Worm (Caenorhabditis elegans) whole organism, L3 larva: ENCODE data around the gene W08E12.5.
"Not testable (repeated sequence)": the region's sequence is repeated elsewhere in the genome, so short reads cannot be mapped to it uniquely, and the experiment has no call there.

Experiments used
- R02D3.7 ChIP-seq: fragments of 150-350 bp; optimal IDR thresholded peaks from 2 replicates; lab custom pipeline; 2014; ENCODE audit warnings: missing biosample characterization, missing genetic modification characterization
- ZK546.5 ChIP-seq: sonication (generic microtip); optimal IDR thresholded peaks from 2 replicates; lab custom pipeline; 2017; ENCODE audit warnings: missing biosample characterization, missing genetic modification characterization
- aly-2 ChIP-seq: fragments of 150-350 bp; optimal IDR thresholded peaks from 2 replicates; lab custom pipeline; 2014; ENCODE audit warnings: missing biosample characterization, missing genetic modification characterization
- ama-1 ChIP-seq: fragments of 150-350 bp; optimal IDR thresholded peaks from 2 replicates; lab custom pipeline; 2018
- ceh-28 ChIP-seq: fragments of 150-350 bp; optimal IDR thresholded peaks from 2 replicates; lab custom pipeline; 2014; ENCODE audit warnings: missing biosample characterization, missing genetic modification reagents, missing genetic modification characterization
- egl-27 ChIP-seq: sonication (generic microtip); optimal IDR thresholded peaks from 4 replicates; lab custom pipeline; 2017; ENCODE audit warnings: missing biosample characterization, missing genetic modification reagents, missing genetic modification characterization
- elt-1 ChIP-seq: fragments of 150-350 bp; optimal IDR thresholded peaks from 2 replicates; lab custom pipeline; 2014; ENCODE audit warnings: missing biosample characterization, missing genetic modification characterization
- elt-2 ChIP-seq: sonication (generic microtip); optimal IDR thresholded peaks from 2 replicates; lab custom pipeline; 2016; ENCODE audit warnings: missing genetic modification reagents, mild to moderate bottlenecking, missing genetic modification characterization, missing compliant biosample characterization
- elt-3 ChIP-seq, 3 experiments: fragments of 150-350 bp in 1 of 3; sonication (generic microtip) in 2 of 3; optimal IDR thresholded peaks; 2 replicates in 2 of 3; 4 replicates in 1 of 3; lab custom pipeline; 2014 to 2017; ENCODE audit warnings: missing biosample characterization in 3 of 3, missing genetic modification characterization in 3 of 3
- eor-1 ChIP-seq, 2 experiments: fragments of 150-350 bp; optimal IDR thresholded peaks; 2 replicates each; lab custom pipeline; 2014 to 2018; ENCODE audit warnings: missing biosample characterization in 2 of 2, missing genetic modification characterization in 2 of 2
- fkh-10 ChIP-seq: sonication (generic microtip); optimal IDR thresholded peaks from 2 replicates; lab custom pipeline; 2017; ENCODE audit warnings: missing biosample characterization, missing genetic modification reagents, missing genetic modification characterization
- fos-1 ChIP-seq: fragments of 150-350 bp; optimal IDR thresholded peaks from 2 replicates; lab custom pipeline; 2014; ENCODE audit warnings: missing biosample characterization, missing genetic modification characterization
- jun-1 ChIP-seq: fragments of 150-350 bp; optimal IDR thresholded peaks from 2 replicates; lab custom pipeline; 2014; ENCODE audit warnings: missing biosample characterization, missing genetic modification reagents, missing genetic modification characterization
- lin-15B ChIP-seq: fragments of 150-350 bp; optimal IDR thresholded peaks from 2 replicates; lab custom pipeline; 2014; ENCODE audit warnings: missing biosample characterization, missing genetic modification characterization
- lsy-12 ChIP-seq: sonication (generic microtip); optimal IDR thresholded peaks from 2 replicates; lab custom pipeline; 2016; ENCODE audit warnings: mild to moderate bottlenecking, missing genetic modification characterization, missing compliant biosample characterization
- nhr-12 ChIP-seq: fragments of 150-350 bp; optimal IDR thresholded peaks from 2 replicates; lab custom pipeline; 2014; ENCODE audit warnings: missing biosample characterization, missing genetic modification characterization
- nhr-25 ChIP-seq: sonication (generic microtip); optimal IDR thresholded peaks from 2 replicates; lab custom pipeline; 2017; ENCODE audit warnings: missing biosample characterization, missing genetic modification characterization
- nhr-43 ChIP-seq: sonication (generic microtip); optimal IDR thresholded peaks from 2 replicates; lab custom pipeline; 2016; ENCODE audit warnings: mild to moderate bottlenecking, missing genetic modification characterization, missing compliant biosample characterization; ENCODE audit not compliant: poor library complexity, severe bottlenecking
- nhr-67 ChIP-seq: fragments of 150-350 bp; optimal IDR thresholded peaks from 2 replicates; lab custom pipeline; 2014; ENCODE audit warnings: missing biosample characterization, missing genetic modification characterization
- nhr-76 ChIP-seq: fragments of 150-350 bp; sonication (generic microtip); optimal IDR thresholded peaks from 5 replicates; lab custom pipeline; 2014; ENCODE audit warnings: missing biosample characterization, missing genetic modification characterization
- nhr-77 ChIP-seq: fragments of 150-350 bp; optimal IDR thresholded peaks from 2 replicates; lab custom pipeline; 2014; ENCODE audit warnings: missing biosample characterization, missing genetic modification characterization
- pha-4 ChIP-seq: fragments of 150-350 bp; optimal IDR thresholded peaks from 2 replicates; lab custom pipeline; 2014; ENCODE audit warnings: missing biosample characterization, missing genetic modification reagents, missing genetic modification characterization
- pqm-1 ChIP-seq: fragments of 150-350 bp; optimal IDR thresholded peaks from 2 replicates; lab custom pipeline; 2017; ENCODE audit warnings: missing biosample characterization, missing genetic modification characterization, inconsistent platforms
- sea-2 ChIP-seq: fragments of 150-350 bp; sonication (generic microtip); optimal IDR thresholded peaks from 4 replicates; lab custom pipeline; 2014; ENCODE audit warnings: missing biosample characterization, missing genetic modification reagents, missing genetic modification characterization
- skn-1 ChIP-seq: fragments of 150-350 bp; optimal IDR thresholded peaks from 2 replicates; lab custom pipeline; 2014; ENCODE audit warnings: missing biosample characterization, missing genetic modification characterization
- snpc-4 ChIP-seq: fragments of 150-350 bp; optimal IDR thresholded peaks from 2 replicates; lab custom pipeline; 2014; ENCODE audit warnings: missing biosample characterization, missing genetic modification characterization
- tbx-2 ChIP-seq: sonication (generic microtip); optimal IDR thresholded peaks from 2 replicates; lab custom pipeline; 2016; ENCODE audit warnings: mild to moderate bottlenecking, missing genetic modification characterization, missing compliant biosample characterization
- unc-62 ChIP-seq: fragments of 150-350 bp; sonication (generic microtip); optimal IDR thresholded peaks from 4 replicates; lab custom pipeline; 2014; ENCODE audit warnings: missing biosample characterization, missing genetic modification reagents, missing genetic modification characterization
- ztf-11 ChIP-seq: fragments of 150-350 bp; optimal IDR thresholded peaks from 2 replicates; lab custom pipeline; 2014; ENCODE audit warnings: missing biosample characterization, missing genetic modification characterization
- ztf-4 ChIP-seq: fragments of 150-350 bp; optimal IDR thresholded peaks from 2 replicates; lab custom pipeline; 2014; ENCODE audit warnings: missing biosample characterization, missing genetic modification characterization

W08E12.5 gene

ce11 chrIV:3302058-3302457 lies 1.5 kb downstream of the W08E12.5 start, which contains the start of gene W08E12.4:
Gene W08E12.4 (plus strand): TSS chrIV:3302358.
- not testable (repeated sequence) for TF ChIP-seq fkh-10; elt-3 (tag; optimal IDR thresholded peaks at IDR 0.05; lab: Kevin White, UChicago); ztf-11 (tag; lab: Kevin White, UChicago)

- not testable (repeated sequence) for TF ChIP-seq elt-2 (tag; lab: Kevin White, UChicago); nhr-76; lin-15B
Observed at ce11 chrIV:3303690-3304089, 3.1 kb downstream of the W08E12.5 start, which contains the start of gene idpp-12. Gene idpp-12 (plus strand): TSS chrIV:3303990.

- TF ChIP-seq eor-1 (tag; optimal IDR thresholded peaks at IDR 0.05; lab: Kevin White, UChicago) (no peak), snpc-4 (tag; lab: Kevin White, UChicago) (no peak), ama-1 (lab: Kevin White, UChicago) (no peak), ZK546.5 (tag; lab: Kevin White, UChicago) (no peak), pha-4 (tag; lab: Kevin White, UChicago) (no peak), unc-62 (GFP tag; lab: Kevin White, UChicago) (no peak), ceh-28 (tag; lab: Kevin White, UChicago) (no peak), elt-2 (tag; lab: Kevin White, UChicago) (no peak), jun-1 (no peak), nhr-43 (tag; lab: Kevin White, UChicago) (no peak)
Observed at ce11 chrIV:3305575-3305974, 5.0 kb downstream of the W08E12.5 start, which contains the start of gene W08E12.2. Gene W08E12.2 (plus strand): TSS chrIV:3305875.

ce11 chrIV:3307463-3307862 lies 6.9 kb downstream of the W08E12.5 start, which contains the start of gene W08E12.9:
Gene W08E12.9 (minus strand): TSS chrIV:3307563.
- TF ChIP-seq fkh-10 (no peak), fos-1 (no peak), egl-27 (tag; lab: Kevin White, UChicago) (no peak), ztf-4 (no peak), aly-2 (no peak), nhr-12 (tag; lab: Kevin White, UChicago) (no peak), skn-1 (tag; lab: Kevin White, UChicago) (no peak), eor-1 (tag; optimal IDR thresholded peaks at IDR 0.05; lab: Kevin White, UChicago) (no peak), sea-2 (GFP tag; lab: Kevin White, UChicago) (no peak), nhr-67 (no peak), ama-1 (lab: Kevin White, UChicago) (no peak), tbx-2 (tag; lab: Kevin White, UChicago) (no peak), pha-4 (tag; lab: Kevin White, UChicago) (no peak), lin-15B (no peak), lsy-12 (tag; lab: Kevin White, UChicago) (no peak), nhr-25 (tag; lab: Kevin White, UChicago) (no peak), elt-1 (tag; lab: Kevin White, UChicago) (no peak), unc-62 (GFP tag; lab: Kevin White, UChicago) (no peak), nhr-77 (no peak), R02D3.7 (tag; lab: Kevin White, UChicago) (no peak)

- TF ChIP-seq jun-1 (no peak), pha-4 (tag; lab: Kevin White, UChicago) (peak; percentile 34)
- TF ChIP-seq, all 47 proteins: peak for 1
Observed at ce11 chrIV:3308885-3309284, 8.3 kb downstream of the W08E12.5 start.

ce11 chrIV:3310662-3311219 lies 10.1 kb downstream of the W08E12.5 start:
- peak; percentile 92 for TF ChIP-seq pqm-1 (tag; lab: Kevin White, UChicago)
- TF ChIP-seq elt-2 (tag; lab: Kevin White, UChicago) = peak; percentile 91
- no peak for TF ChIP-seq eor-1 (tag; optimal IDR thresholded peaks at IDR 0.05; lab: Kevin White, UChicago)
- no peak for TF ChIP-seq ztf-4
